Fruit fly (Drosophila melanogaster): ENCODE measurements around the gene CG14260.

- TF ChIP-seq Sp1 (GFP tag; optimal IDR thresholded peaks at IDR 0.05) (no peak), Dif (GFP tag; optimal IDR thresholded peaks at IDR 0.05; ENCODE audit: partially characterized antibody) (no peak), br (GFP tag; optimal IDR thresholded peaks at IDR 0.05) (no peak), pan (optimal IDR thresholded peaks at IDR 0.05) (no peak), usp (GFP tag; optimal IDR thresholded peaks at IDR 0.05) (no peak)
These were observed 31.9 kb upstream of the CG14260 start, which contains the start of gene CG31068 for dm6 chr3R:27233398-27233797.

All from whole organism, wandering third instar larva.